Worm (Caenorhabditis elegans): ENCODE measurements around the gene nac-2.

ce11 chrIII:9043200-9043599, at the start of gene nac-2:
- no peak for TF ChIP-seq lin-39 (tag; optimal IDR thresholded peaks at IDR 0.05)
- TF ChIP-seq lsy-2 (tag; optimal IDR thresholded peaks at IDR 0.05), result no peak
- no peak for TF ChIP-seq pqm-1 (tag; optimal IDR thresholded peaks at IDR 0.05)
- TF ChIP-seq F44E2.7 (GFP tag; IDR thresholded peaks at IDR 0.05), result no peak
- TF ChIP-seq dve-1 (tag; optimal IDR thresholded peaks at IDR 0.05; ENCODE audit: insufficient read depth), result no peak
- TF ChIP-seq daf-12 (tag; optimal IDR thresholded peaks at IDR 0.05), result no peak
- no peak for TF ChIP-seq fos-1 (tag; optimal IDR thresholded peaks at IDR 0.05)
- no peak for TF ChIP-seq attf-4 (tag; optimal IDR thresholded peaks at IDR 0.05)
- no peak for TF ChIP-seq arid-1 (GFP tag; conservative IDR thresholded peaks at IDR 0.05)
- TF ChIP-seq lin-13 (GFP tag; optimal IDR thresholded peaks at IDR 0.05), result no peak
- no peak for TF ChIP-seq fkh-10 (GFP tag; optimal IDR thresholded peaks at IDR 0.05)
- TF ChIP-seq nhr-237 (tag; optimal IDR thresholded peaks at IDR 0.05), result no peak
- TF ChIP-seq unc-62 (GFP tag; optimal IDR thresholded peaks at IDR 0.05 in 1 of 2), result no peak
- TF ChIP-seq unc-62 (tag; optimal IDR thresholded peaks at IDR 0.05), result no peak
